Fruit fly (Drosophila melanogaster) whole organism, embryonic: ENCODE results near the gene Ufd1.
A peak's percentile ranks its signal among the peaks of the same experiment; 100 is the strongest.

Experiments
- CG10321 ChIP-seq: fragments of 200-800 bp; sonication (Bioruptor generic); IDR thresholded peaks from 2 replicates; pipeline ENCODE4 v1.3.6; 2022; ENCODE audit warnings: missing biosample characterization, missing genetic modification characterization
- CG10654 ChIP-seq: fragments of 200-800 bp; sonication (Bioruptor generic); optimal IDR thresholded peaks from 2 replicates; lab custom pipeline; 2016; ENCODE audit warnings: missing biosample characterization, missing genetic modification characterization
- CG10959 ChIP-seq: fragments of 200-800 bp; sonication (Bioruptor generic); IDR thresholded peaks from 2 replicates; pipeline ENCODE4 v1.3.6; 2022; ENCODE audit warnings: missing biosample characterization, missing genetic modification characterization
- CG11093 ChIP-seq: fragments of 200-800 bp; sonication (Bioruptor generic); IDR thresholded peaks from 3 replicates; pipeline ENCODE4 v1.3.6; 2022; ENCODE audit warnings: missing biosample characterization, missing genetic modification characterization
- CG11398 ChIP-seq: fragments of 200-800 bp; sonication (Bioruptor generic); optimal IDR thresholded peaks from 2 replicates; lab custom pipeline; 2016; ENCODE audit warnings: missing biosample characterization, missing genetic modification characterization
- CG12659 ChIP-seq: fragments of 200-800 bp; sonication (Bioruptor generic); optimal IDR thresholded peaks from 3 replicates; lab custom pipeline; 2017; ENCODE audit warnings: mild to moderate bottlenecking, missing biosample characterization, missing genetic modification reagents, missing genetic modification characterization
- CG17568 ChIP-seq: fragments of 200-800 bp; sonication (Bioruptor generic); optimal IDR thresholded peaks from 2 replicates; lab custom pipeline; 2018; ENCODE audit warnings: missing biosample characterization, mild to moderate bottlenecking, missing genetic modification characterization, moderate library complexity
- CG1832 ChIP-seq: fragments of 200-800 bp; sonication (Bioruptor generic); optimal IDR thresholded peaks from 2 replicates; lab custom pipeline; 2017; ENCODE audit warnings: missing biosample characterization, mild to moderate bottlenecking, missing genetic modification characterization, inconsistent platforms
- CG32772 ChIP-seq: fragments of 200-800 bp; sonication (Bioruptor generic); IDR thresholded peaks from 2 replicates; pipeline ENCODE4 v1.3.6; 2022; ENCODE audit warnings: missing biosample characterization, missing genetic modification characterization
- CG34422 ChIP-seq: fragments of 200-800 bp; sonication (Bioruptor generic); IDR thresholded peaks from 3 replicates; pipeline ENCODE4 v1.3.6; 2022; ENCODE audit warnings: missing biosample characterization, missing genetic modification characterization
- CG3995 ChIP-seq: fragments of 200-800 bp; sonication (Bioruptor generic); optimal IDR thresholded peaks from 3 replicates; lab custom pipeline; 2016; ENCODE audit warnings: missing biosample characterization, missing genetic modification characterization
- CG4424 ChIP-seq: fragments of 200-800 bp; sonication (Bioruptor generic); optimal IDR thresholded peaks from 3 replicates; lab custom pipeline; 2016; ENCODE audit warnings: missing biosample characterization, missing genetic modification characterization
- CG6175 ChIP-seq: fragments of 200-800 bp; sonication (Bioruptor generic); IDR thresholded peaks from 3 replicates; pipeline ENCODE4 v1.3.6; 2022; ENCODE audit warnings: missing biosample characterization, missing genetic modification characterization
- CG6689 ChIP-seq: fragments of 200-800 bp; sonication (Bioruptor generic); IDR thresholded peaks from 2 replicates; pipeline ENCODE4 v1.3.6; 2022; ENCODE audit warnings: missing biosample characterization, missing genetic modification characterization
- CG6813 ChIP-seq: fragments of 200-800 bp; sonication (Bioruptor generic); optimal IDR thresholded peaks from 2 replicates; lab custom pipeline; 2017; ENCODE audit warnings: missing biosample characterization, missing genetic modification characterization, mild to moderate bottlenecking, moderate library complexity, missing genetic modification reagents
- CG6854 ChIP-seq: fragments of 200-800 bp; sonication (Bioruptor generic); optimal IDR thresholded peaks from 3 replicates; lab custom pipeline; 2017; ENCODE audit warnings: missing biosample characterization, mild to moderate bottlenecking, missing genetic modification characterization
- CG9797 ChIP-seq: fragments of 200-800 bp; sonication (Bioruptor generic); optimal IDR thresholded peaks from 3 replicates; lab custom pipeline; 2018; ENCODE audit warnings: missing biosample characterization, mild to moderate bottlenecking, missing genetic modification characterization
- CG9817 ChIP-seq: fragments of 200-800 bp; sonication (Bioruptor generic); optimal IDR thresholded peaks from 2 replicates; lab custom pipeline; 2018; ENCODE audit warnings: missing biosample characterization, mild to moderate bottlenecking, missing genetic modification characterization, moderate library complexity
- Dad ChIP-seq: fragments of 200-800 bp; sonication (Bioruptor generic); optimal IDR thresholded peaks from 3 replicates; lab custom pipeline; 2016; ENCODE audit warnings: missing biosample characterization, missing genetic modification characterization
- Deaf1 ChIP-seq: fragments of 200-800 bp; optimal IDR thresholded peaks from 3 replicates; lab custom pipeline; 2019; ENCODE audit warnings: missing biosample characterization, mild to moderate bottlenecking, missing genetic modification characterization, moderate library complexity
- Eip74EF ChIP-seq, 2 experiments: fragments of 200-800 bp in 1 of 2; fragments of >200 bp in 1 of 2; sonication (Bioruptor generic) in 1 of 2; optimal IDR thresholded peaks; 2 replicates each; lab custom pipeline; 2017 to 2019; ENCODE audit warnings: missing biosample characterization in 2 of 2, missing genetic modification characterization in 2 of 2, mild to moderate bottlenecking in 1 of 2, moderate library complexity in 1 of 2
- Ets65A ChIP-seq: fragments of 200-800 bp; sonication (Bioruptor generic); peaks from one replicate; lab custom pipeline; 2016; ENCODE audit warnings: missing biosample characterization, missing genetic modification characterization
- Hey ChIP-seq: fragments of 200-800 bp; sonication (Bioruptor generic); optimal IDR thresholded peaks from 3 replicates; lab custom pipeline; 2018; ENCODE audit warnings: missing biosample characterization, mild to moderate bottlenecking, missing genetic modification characterization
- Mad ChIP-seq: fragments of 200-800 bp; sonication (Bioruptor generic); optimal IDR thresholded peaks from 2 replicates; lab custom pipeline; 2016; ENCODE audit warnings: missing biosample characterization, missing genetic modification characterization
- Med ChIP-seq: fragments of 200-800 bp; sonication (Bioruptor generic); peaks from one replicate; lab custom pipeline; 2016; ENCODE audit warnings: missing biosample characterization, missing genetic modification characterization, mild to moderate bottlenecking, inconsistent platforms, moderate library complexity
- Ptx1 ChIP-seq: fragments of 200-800 bp; sonication (Bioruptor generic); IDR thresholded peaks from 2 replicates; pipeline ENCODE4 v1.3.6; 2022; ENCODE audit warnings: missing biosample characterization, missing genetic modification characterization
- TFAM ChIP-seq: fragments of 200-800 bp; sonication (Bioruptor generic); optimal IDR thresholded peaks from 2 replicates; lab custom pipeline; 2017; ENCODE audit warnings: missing biosample characterization, missing genetic modification characterization, inconsistent platforms
- Taf1 ChIP-seq: fragments of 200-800 bp; sonication (Bioruptor generic); IDR thresholded peaks from 2 replicates; pipeline ENCODE4 v1.3.6; 2022; ENCODE audit warnings: missing biosample characterization, missing genetic modification characterization
- Trl ChIP-seq, 3 experiments: fragments of >200 bp in 2 of 3; fragments of 200-800 bp in 1 of 3; sonication (Bioruptor generic) in 1 of 3; optimal IDR thresholded peaks; 2 replicates in 1 of 3; 3 replicates in 2 of 3; lab custom pipeline; 2016 to 2017; ENCODE audit warnings: missing biosample characterization in 1 of 3, missing genetic modification characterization in 1 of 3
- Usf ChIP-seq: fragments of 200-800 bp; sonication (Bioruptor generic); optimal IDR thresholded peaks from 2 replicates; lab custom pipeline; 2017; ENCODE audit warnings: missing genotype, missing biosample characterization, missing genetic modification characterization
- ara ChIP-seq: fragments of 200-800 bp; sonication (Bioruptor generic); IDR thresholded peaks from 2 replicates; pipeline ENCODE4 v1.3.6; 2022; ENCODE audit warnings: missing biosample characterization, missing genetic modification characterization
- br ChIP-seq: fragments of >200 bp; optimal IDR thresholded peaks from 2 replicates; lab custom pipeline; 2017
- cato ChIP-seq: fragments of 200-800 bp; sonication (Bioruptor generic); optimal IDR thresholded peaks from 2 replicates; lab custom pipeline; 2016; ENCODE audit warnings: missing biosample characterization, missing genetic modification characterization, borderline replicate concordance
- chinmo ChIP-seq: fragments of 200-800 bp; sonication (Bioruptor generic); IDR thresholded peaks from 4 replicates; pipeline ENCODE4 v1.3.6; 2022; ENCODE audit warnings: missing biosample characterization, missing genetic modification characterization; ENCODE audit not compliant: partially characterized antibody
- crol ChIP-seq: fragments of 200-800 bp; sonication (Bioruptor generic); IDR thresholded peaks from 2 replicates; pipeline ENCODE4 v1.3.6; 2022; ENCODE audit warnings: missing biosample characterization, missing genetic modification characterization
- dan ChIP-seq: fragments of 200-800 bp; sonication (Bioruptor generic); IDR thresholded peaks from 2 replicates; pipeline ENCODE4 v1.3.6; 2022; ENCODE audit warnings: missing biosample characterization, missing genetic modification characterization
- danr ChIP-seq: fragments of 200-800 bp; sonication (Bioruptor generic); IDR thresholded peaks from 2 replicates; pipeline ENCODE4 v1.3.6; 2022; ENCODE audit warnings: missing biosample characterization, missing genetic modification characterization
- emc ChIP-seq: fragments of 200-800 bp; sonication (Bioruptor generic); optimal IDR thresholded peaks from 2 replicates; lab custom pipeline; 2016; ENCODE audit warnings: missing biosample characterization, missing genetic modification characterization
- fd3F ChIP-seq: fragments of 200-800 bp; sonication (Bioruptor generic); optimal IDR thresholded peaks from 2 replicates; lab custom pipeline; 2018; ENCODE audit warnings: missing biosample characterization, mild to moderate bottlenecking, missing genetic modification characterization, moderate library complexity
- gt ChIP-seq: fragments of 200-800 bp; sonication (Bioruptor generic); IDR thresholded peaks from 2 replicates; pipeline ENCODE4 v1.3.6; 2022; ENCODE audit warnings: missing biosample characterization, missing genetic modification characterization
- kni ChIP-seq: fragments of 200-800 bp; sonication (Bioruptor generic); optimal IDR thresholded peaks from 3 replicates; lab custom pipeline; 2017; ENCODE audit warnings: mild to moderate bottlenecking, missing biosample characterization, missing genetic modification reagents, missing genetic modification characterization
- lbe ChIP-seq: fragments of 200-800 bp; sonication (Bioruptor generic); optimal IDR thresholded peaks from 2 replicates; lab custom pipeline; 2016; ENCODE audit warnings: missing biosample characterization, mild to moderate bottlenecking, missing genetic modification characterization
- maf-S ChIP-seq: fragments of 200-800 bp; sonication (Bioruptor generic); optimal IDR thresholded peaks from 2 replicates; lab custom pipeline; 2016; ENCODE audit warnings: missing biosample characterization, missing genetic modification characterization
- nerfin-2 ChIP-seq: fragments of 200-800 bp; sonication (Bioruptor generic); IDR thresholded peaks from 2 replicates; pipeline ENCODE4 v1.3.6; 2022; ENCODE audit warnings: missing biosample characterization, missing genetic modification characterization; ENCODE audit not compliant: partially characterized antibody
- p53 ChIP-seq: fragments of 200-800 bp; sonication (Bioruptor generic); optimal IDR thresholded peaks from 2 replicates; lab custom pipeline; 2016; ENCODE audit warnings: missing biosample characterization, missing genetic modification characterization
- pho ChIP-seq: fragments of 200-800 bp; sonication (Bioruptor generic); optimal IDR thresholded peaks from 2 replicates; lab custom pipeline; 2016; ENCODE audit warnings: missing biosample characterization, missing genetic modification characterization
- pum ChIP-seq: fragments of 200-800 bp; sonication (Bioruptor generic); optimal IDR thresholded peaks from 2 replicates; lab custom pipeline; 2016; ENCODE audit warnings: missing biosample characterization, missing genetic modification characterization
- rib ChIP-seq: fragments of 200-800 bp; sonication (Bioruptor generic); IDR thresholded peaks from 2 replicates; pipeline ENCODE4 v1.3.6; 2022; ENCODE audit warnings: missing biosample characterization, missing genetic modification characterization
- sd ChIP-seq: fragments of 200-800 bp; sonication (Bioruptor generic); optimal IDR thresholded peaks from 3 replicates; lab custom pipeline; 2018; ENCODE audit warnings: missing biosample characterization, mild to moderate bottlenecking, missing genetic modification characterization, moderate library complexity
- tio ChIP-seq: fragments of 200-800 bp; sonication (Bioruptor generic); optimal IDR thresholded peaks from 2 replicates; lab custom pipeline; 2017; ENCODE audit warnings: missing biosample characterization, missing genetic modification characterization, inconsistent platforms
- vfl ChIP-seq: fragments of 200-800 bp; sonication (Bioruptor generic); optimal IDR thresholded peaks from 2 replicates; lab custom pipeline; 2016; ENCODE audit warnings: missing biosample characterization, missing genetic modification characterization

The Ufd1 gene

dm6 chr3L:11093046-11093520, 29.9 kb downstream of the Ufd1 start, which contains the start of gene JIL-1 (continued):
- TF ChIP-seq CG1832 (GFP tag; lab: Kevin White, UChicago) (no peak), CG17568 (GFP tag; lab: Kevin White, UChicago) (peak; percentile 25), ara (GFP tag; lab: Robert Waterston, UW) (peak; percentile 68; the same call in 1 of the 2 replicates), CG32772 (GFP tag; lab: Robert Waterston, UW) (peak; percentile 62), CG6689 (GFP tag; lab: Robert Waterston, UW) (peak; percentile 31; the same call in 1 of the 2 replicates), CG9797 (GFP tag; lab: Kevin White, UChicago) (peak; percentile 18), emc (GFP tag; lab: Kevin White, UChicago) (peak; percentile 8), rib (GFP tag; lab: Robert Waterston, UW) (peak; percentile 50), CG6813 (GFP tag; lab: Kevin White, UChicago) (no peak), Med (GFP tag; lab: Kevin White, UChicago) (peak; percentile 95), CG10654 (GFP tag; lab: Kevin White, UChicago) (peak; percentile 28), p53 (GFP tag; lab: Kevin White, UChicago) (no peak), CG34422 (GFP tag; lab: Robert Waterston, UW) (peak; percentile 81), cato (GFP tag; lab: Kevin White, UChicago) (peak; percentile 21), CG11093 (peak; percentile 59; the same call in 1 of the 3 replicates), maf-S (GFP tag; lab: Kevin White, UChicago) (no peak), Eip74EF (GFP tag; optimal IDR thresholded peaks at IDR 0.05; lab: Kevin White, UChicago) (no peak), CG9817 (tag; lab: Kevin White, UChicago) (peak; percentile 60), br (lab: Kevin White, UChicago) (no peak), Deaf1 (peak; percentile 6), pum (GFP tag; lab: Kevin White, UChicago) (peak; percentile 1), CG11398 (GFP tag; lab: Kevin White, UChicago) (no peak), tio (GFP tag; lab: Kevin White, UChicago) (no peak), Dad (GFP tag; lab: Kevin White, UChicago) (peak; percentile 69), pho (GFP tag; lab: Kevin White, UChicago) (peak; percentile 55), fd3F (GFP tag; lab: Kevin White, UChicago) (peak; percentile 34), sd (tag; lab: Kevin White, UChicago) (no peak), CG4424 (peak; percentile 44), kni (no peak), CG10959 (GFP tag; lab: Robert Waterston, UW) (peak; percentile 56), Trl (optimal IDR thresholded peaks at IDR 0.05; lab: Kevin White, UChicago) (no peak), Trl (GFP tag; optimal IDR thresholded peaks at IDR 0.05; lab: Kevin White, UChicago) (no peak), Ets65A (GFP tag; lab: Kevin White, UChicago) (peak; percentile 96), Ptx1 (GFP tag; lab: Robert Waterston, UW) (peak; percentile 80), nerfin-2 (GFP tag; lab: Robert Waterston, UW) (peak; percentile 80), Mad (peak; percentile 63), dan (no peak), Hey (tag; lab: Kevin White, UChicago) (no peak), CG10321 (GFP tag; lab: Robert Waterston, UW) (no peak), vfl (GFP tag; lab: Kevin White, UChicago) (peak; percentile 64), CG3995 (GFP tag; lab: Kevin White, UChicago) (peak; percentile 41), chinmo (GFP tag; lab: Robert Waterston, UW) (peak; percentile 67; the same call in 2 of the 4 replicates), CG6175 (GFP tag; lab: Robert Waterston, UW) (peak; percentile 71; the same call in 2 of the 3 replicates), lbe (GFP tag; lab: Kevin White, UChicago) (peak; percentile 51), Usf (GFP tag; lab: Kevin White, UChicago) (no peak), crol (GFP tag; lab: Robert Waterston, UW) (no peak), gt (GFP tag; lab: Robert Waterston, UW) (no peak), Taf1 (peak; percentile 45; the same call in 1 of the 2 replicates), TFAM (GFP tag; lab: Kevin White, UChicago) (no peak), CG12659 (GFP tag; lab: Kevin White, UChicago) (peak; percentile 75), danr (GFP tag; lab: Robert Waterston, UW) (no peak), CG6854 (GFP tag; lab: Kevin White, UChicago) (no peak)
